Fruit fly (Drosophila melanogaster): Measurements from ENCODE around the gene Oseg5.

The Oseg5 gene

DNA sequence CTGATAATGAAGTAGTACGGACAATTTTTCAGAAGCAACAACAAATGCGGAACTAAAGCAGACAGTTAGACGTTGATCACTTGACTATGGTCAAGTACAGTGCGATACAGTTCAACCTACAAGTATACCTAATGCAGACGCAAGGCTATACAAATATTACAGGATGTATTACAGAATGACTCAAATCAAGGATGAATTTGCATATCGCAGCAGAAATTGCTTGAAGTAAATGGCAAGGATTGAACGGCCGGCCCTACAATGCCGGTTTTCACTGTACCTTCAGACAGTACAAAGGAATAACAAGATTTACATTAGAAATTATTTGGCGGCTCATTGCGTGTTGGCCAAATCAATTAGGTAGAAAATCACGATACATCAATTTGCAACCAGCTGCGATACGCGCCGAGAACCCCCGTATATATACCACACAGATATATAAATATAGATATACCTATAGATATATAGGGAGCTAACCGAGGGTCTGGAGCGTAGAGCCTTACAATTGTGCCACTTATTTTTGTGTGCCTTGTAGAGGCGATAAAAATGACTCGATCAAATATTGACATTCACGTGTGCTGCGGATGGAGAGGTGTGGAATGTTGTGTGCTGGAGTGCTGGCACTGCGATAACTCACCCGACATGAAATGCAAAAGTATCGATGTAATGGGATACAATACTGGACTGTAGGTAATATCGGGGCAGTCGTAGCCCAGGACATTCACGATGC lies 45.9 kb upstream of the Oseg5 start (continued):
- no peak for TF ChIP-seq ato (GFP tag; IDR thresholded peaks at IDR 0.05; ENCODE audit: partially characterized antibody)
- TF ChIP-seq Dbx (GFP tag; IDR thresholded peaks at IDR 0.05), result peak; percentile 72; the same call in 2 of the 3 replicates
- peak; percentile 22 for TF ChIP-seq Blimp-1 (GFP tag; optimal IDR thresholded peaks at IDR 0.05)
- TF ChIP-seq sr (GFP tag; IDR thresholded peaks at IDR 0.05), result no peak
- peak; percentile 85 for TF ChIP-seq Rfx (GFP tag; IDR thresholded peaks at IDR 0.05)
- TF ChIP-seq Hey (tag; optimal IDR thresholded peaks at IDR 0.05), result no peak
- TF ChIP-seq Six4 (GFP tag; optimal IDR thresholded peaks at IDR 0.05), result peak; percentile 4
- TF ChIP-seq CG33213 (GFP tag; optimal IDR thresholded peaks at IDR 0.05), result peak; percentile 2
- TF ChIP-seq CG11085 (GFP tag; IDR thresholded peaks at IDR 0.05), result peak; percentile 50; the same call in 1 of the 2 replicates
- peak; percentile 16 for TF ChIP-seq CG12942 (GFP tag; optimal IDR thresholded peaks at IDR 0.05)
- TF ChIP-seq h (optimal IDR thresholded peaks at IDR 0.05), result no peak
- peak; percentile 21 for TF ChIP-seq scrt (GFP tag; optimal IDR thresholded peaks at IDR 0.05)
- TF ChIP-seq CG2875 (GFP tag; optimal IDR thresholded peaks at IDR 0.05), result no peak
- TF ChIP-seq CG11398 (GFP tag; optimal IDR thresholded peaks at IDR 0.05), result no peak
- no peak for TF ChIP-seq CG9215 (GFP tag; IDR thresholded peaks at IDR 0.05)
- no peak for TF ChIP-seq CG10462 (GFP tag; optimal IDR thresholded peaks at IDR 0.05)
- peak; percentile 26 for TF ChIP-seq exex (tag; optimal IDR thresholded peaks at IDR 0.05)
- TF ChIP-seq NK7.1 (GFP tag; optimal IDR thresholded peaks at IDR 0.05), result no peak
- no peak for TF ChIP-seq onecut (GFP tag; IDR thresholded peaks at IDR 0.05)
- peak; percentile 40; the same call in 1 of the 2 replicates for TF ChIP-seq CG31441 (GFP tag; IDR thresholded peaks at IDR 0.05)
- TF ChIP-seq Nf-YC (tag; optimal IDR thresholded peaks at IDR 0.05), result no peak
- TF ChIP-seq lab (GFP tag; optimal IDR thresholded peaks at IDR 0.05), result peak; percentile 86
- no peak for TF ChIP-seq Lhr (GFP tag; optimal IDR thresholded peaks at IDR 0.05)
- TF ChIP-seq Aef1 (GFP tag; IDR thresholded peaks at IDR 0.05), result peak; percentile 54; the same call in 2 of the 3 replicates
- 0 out of 2 replicates have a peak, but pooled peaks have one; percentile 55 for TF ChIP-seq CG14441 (GFP tag; IDR thresholded peaks at IDR 0.05)
- TF ChIP-seq Tbp (GFP tag; optimal IDR thresholded peaks at IDR 0.05), result no peak
- 0 out of 2 replicates have a peak, but pooled peaks have one; percentile 53 for TF ChIP-seq HLH3B (GFP tag; IDR thresholded peaks at IDR 0.05)
- TF ChIP-seq Kr (GFP tag; optimal IDR thresholded peaks at IDR 0.05), result no peak
- no peak for TF ChIP-seq abd-A (tag; optimal IDR thresholded peaks at IDR 0.05)
- no peak for TF ChIP-seq fd102C (GFP tag; optimal IDR thresholded peaks at IDR 0.05)
- no peak for TF ChIP-seq Doc3 (GFP tag; IDR thresholded peaks at IDR 0.05; ENCODE audit: partially characterized antibody)
- peak; percentile 60; the same call in 1 of the 3 replicates for TF ChIP-seq ci (GFP tag; IDR thresholded peaks at IDR 0.05)
- TF ChIP-seq tx (GFP tag; optimal IDR thresholded peaks at IDR 0.05), result no peak
- TF ChIP-seq en (GFP tag; optimal IDR thresholded peaks at IDR 0.05), result no peak
- TF ChIP-seq schlank (tag; optimal IDR thresholded peaks at IDR 0.05), result peak; percentile 60
- peak; percentile 78; the same call in 3 of the 4 replicates for TF ChIP-seq Gug (GFP tag; IDR thresholded peaks at IDR 0.05)
- peak; percentile 31 for TF ChIP-seq D19B (GFP tag; optimal IDR thresholded peaks at IDR 0.05)
- no peak for TF ChIP-seq CG10959 (GFP tag; IDR thresholded peaks at IDR 0.05)
- peak; percentile 10 for TF ChIP-seq CG3163 (GFP tag; optimal IDR thresholded peaks at IDR 0.05)
- peak; percentile 29 for TF ChIP-seq CG10654 (GFP tag; optimal IDR thresholded peaks at IDR 0.05)
- no peak for TF ChIP-seq Dfd (GFP tag; optimal IDR thresholded peaks at IDR 0.05)
- no peak for TF ChIP-seq CG14667 (GFP tag; IDR thresholded peaks at IDR 0.05)
- peak; percentile 4 for TF ChIP-seq CG10543 (GFP tag; optimal IDR thresholded peaks at IDR 0.05)
- no peak for TF ChIP-seq oc (tag; optimal IDR thresholded peaks at IDR 0.05)
- 0 out of 2 replicates have a peak, but pooled peaks have one; percentile 12 for TF ChIP-seq ro (GFP tag; IDR thresholded peaks at IDR 0.05)
- peak; percentile 50 for TF ChIP-seq Xbp1 (GFP tag; optimal IDR thresholded peaks at IDR 0.05)
- TF ChIP-seq CG15011 (GFP tag; optimal IDR thresholded peaks at IDR 0.05), result peak; percentile 55
- TF ChIP-seq Bgb (GFP tag; IDR thresholded peaks at IDR 0.05; ENCODE audit: partially characterized antibody), result no peak
- TF ChIP-seq HLH54F (GFP tag; optimal IDR thresholded peaks at IDR 0.05), result peak; percentile 59
- TF ChIP-seq CG2202 (tag; optimal IDR thresholded peaks at IDR 0.05), result no peak

Measured in whole organism, embryonic.